Worm (Caenorhabditis elegans): Measurements from ENCODE around the gene T07F8.4.

DNA sequence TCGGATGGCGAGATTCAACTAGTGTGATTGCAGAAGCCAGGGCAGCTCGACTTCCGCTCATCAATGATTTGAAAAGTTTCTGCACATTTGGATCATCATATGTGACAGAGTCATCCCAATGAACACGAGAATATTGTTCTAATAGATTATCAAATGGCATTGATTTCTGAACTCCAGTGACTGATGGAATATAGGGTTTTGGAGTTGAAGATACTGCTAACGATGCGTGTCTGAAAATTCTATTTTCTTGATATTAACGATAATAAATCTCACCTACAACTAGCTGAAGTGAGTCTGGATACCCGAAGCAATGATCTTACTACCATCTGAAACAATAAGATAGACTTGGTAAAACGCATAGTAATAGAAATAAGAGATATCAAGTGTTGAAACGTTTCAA lies 31.0 kb downstream of the T07F8.4 start, which contains the start of gene mmaa-1:
- TF ChIP-seq ces-1 (GFP tag; optimal IDR thresholded peaks at IDR 0.05) (no peak), ets-5 (GFP tag; IDR thresholded peaks at IDR 0.05) (no peak)

Data from whole organism, L1 larva.